Worm (Caenorhabditis elegans) whole organism, late embryonic: ENCODE data around the gene Y32B12B.8.
A peak's percentile ranks its signal among the peaks of the same experiment; 100 is the strongest.

ENCODE experiments used
- C08G9.2 ChIP-seq: sonication (generic microtip); optimal IDR thresholded peaks from 2 replicates; lab custom pipeline; 2016; ENCODE audit warnings: mild to moderate bottlenecking, missing genetic modification characterization, moderate library complexity, missing compliant biosample characterization
- F13H6.1 ChIP-seq: sonication (generic microtip); optimal IDR thresholded peaks from 2 replicates; lab custom pipeline; 2016; ENCODE audit warnings: missing genetic modification characterization, missing compliant biosample characterization
- K02D7.2 ChIP-seq: sonication (generic microtip); optimal IDR thresholded peaks from 2 replicates; lab custom pipeline; 2017; ENCODE audit warnings: mild to moderate bottlenecking, missing genetic modification characterization, missing compliant biosample characterization
- K09A11.1 ChIP-seq: sonication (generic microtip); optimal IDR thresholded peaks from 2 replicates; lab custom pipeline; 2017; ENCODE audit warnings: antibody characterized with exemption, mild to moderate bottlenecking, missing genetic modification characterization, missing compliant biosample characterization; ENCODE audit not compliant: insufficient read depth
- T23F11.4 ChIP-seq: fragments of 200-800 bp; sonication (Bioruptor generic); optimal IDR thresholded peaks from 2 replicates; lab custom pipeline; 2018; ENCODE audit warnings: mild to moderate bottlenecking, missing genetic modification characterization, missing compliant biosample characterization
- Y22D7AL.16 ChIP-seq: sonication (generic microtip); optimal IDR thresholded peaks from 2 replicates; lab custom pipeline; 2016; ENCODE audit warnings: missing genetic modification characterization, missing compliant biosample characterization
- ahr-1 ChIP-seq: sonication (generic microtip); optimal IDR thresholded peaks from 2 replicates; lab custom pipeline; 2016; ENCODE audit warnings: missing genetic modification characterization, missing compliant biosample characterization
- ceh-14 ChIP-seq: sonication (generic microtip); optimal IDR thresholded peaks from 2 replicates; lab custom pipeline; 2016; ENCODE audit warnings: missing genotype, missing genetic modification characterization, missing compliant biosample characterization
- ceh-18 ChIP-seq: sonication (generic microtip); optimal IDR thresholded peaks from 2 replicates; lab custom pipeline; 2016; ENCODE audit warnings: missing genetic modification characterization, missing compliant biosample characterization
- ceh-19 ChIP-seq: fragments of 200-800 bp; sonication (Bioruptor generic); optimal IDR thresholded peaks from 2 replicates; lab custom pipeline; 2018; ENCODE audit warnings: mild to moderate bottlenecking, missing genetic modification characterization, missing compliant biosample characterization
- ceh-2 ChIP-seq: sonication (generic microtip); optimal IDR thresholded peaks from 2 replicates; lab custom pipeline; 2016; ENCODE audit warnings: missing genotype, missing genetic modification characterization, missing compliant biosample characterization
- ceh-30 ChIP-seq: fragments of 150-350 bp; optimal IDR thresholded peaks from 2 replicates; lab custom pipeline; 2014; ENCODE audit warnings: missing biosample characterization, missing genetic modification characterization
- ceh-45 ChIP-seq: fragments of 200-800 bp; sonication (Bioruptor generic); IDR thresholded peaks from 2 replicates; pipeline ENCODE4 v1.3.6; 2022; ENCODE audit warnings: missing genetic modification reagents, missing genetic modification characterization, missing compliant biosample characterization
- ceh-48 ChIP-seq: sonication (generic microtip); optimal IDR thresholded peaks from 2 replicates; lab custom pipeline; 2016; ENCODE audit warnings: missing genetic modification characterization, inconsistent platforms, missing compliant biosample characterization
- ceh-6 ChIP-seq: fragments of 200-800 bp; sonication (Bioruptor generic); optimal IDR thresholded peaks from 2 replicates; lab custom pipeline; 2018; ENCODE audit warnings: mild to moderate bottlenecking, missing genetic modification characterization, missing compliant biosample characterization
- ceh-9 ChIP-seq: sonication (generic microtip); optimal IDR thresholded peaks from 2 replicates; lab custom pipeline; 2016; ENCODE audit warnings: mild to moderate bottlenecking, missing genetic modification characterization, inconsistent platforms, missing compliant biosample characterization
- dve-1 ChIP-seq: sonication (generic microtip); optimal IDR thresholded peaks from 2 replicates; lab custom pipeline; 2017; ENCODE audit warnings: antibody characterized with exemption, mild to moderate bottlenecking, missing genetic modification characterization, missing compliant biosample characterization
- elt-2 ChIP-seq: sonication (generic microtip); optimal IDR thresholded peaks from 2 replicates; lab custom pipeline; 2016; ENCODE audit warnings: missing genetic modification reagents, missing genetic modification characterization, missing compliant biosample characterization
- ets-4 ChIP-seq: sonication (generic microtip); optimal IDR thresholded peaks from 2 replicates; lab custom pipeline; 2016; ENCODE audit warnings: missing genetic modification characterization, missing compliant biosample characterization
- fax-1 ChIP-seq: sonication (generic microtip); optimal IDR thresholded peaks from 2 replicates; lab custom pipeline; 2016; ENCODE audit warnings: missing genotype, missing genetic modification characterization, missing compliant biosample characterization
- fkh-10 ChIP-seq: fragments of 150-350 bp; optimal IDR thresholded peaks from 2 replicates; lab custom pipeline; 2014; ENCODE audit warnings: missing biosample characterization, missing genetic modification reagents, missing genetic modification characterization
- gmeb-2 ChIP-seq: sonication (generic microtip); optimal IDR thresholded peaks from 2 replicates; lab custom pipeline; 2016; ENCODE audit warnings: missing genetic modification characterization, inconsistent platforms, missing compliant biosample characterization
- hlh-13 ChIP-seq: fragments of 200-800 bp; sonication (Bioruptor generic); optimal IDR thresholded peaks from 2 replicates; lab custom pipeline; 2018; ENCODE audit warnings: mild to moderate bottlenecking, missing genetic modification characterization, missing compliant biosample characterization
- hlh-15 ChIP-seq: sonication (generic microtip); optimal IDR thresholded peaks from 2 replicates; lab custom pipeline; 2016; ENCODE audit warnings: missing genetic modification characterization, missing compliant biosample characterization
- hlh-30 ChIP-seq: sonication (generic microtip); optimal IDR thresholded peaks from 2 replicates; lab custom pipeline; 2017; ENCODE audit warnings: antibody characterized with exemption, missing genetic modification characterization, missing compliant biosample characterization; ENCODE audit not compliant: insufficient read depth
- hlh-6 ChIP-seq: sonication (generic microtip); optimal IDR thresholded peaks from 2 replicates; lab custom pipeline; 2016; ENCODE audit warnings: missing genotype, missing genetic modification characterization, missing compliant biosample characterization
- hlh-8 ChIP-seq: sonication (generic microtip); optimal IDR thresholded peaks from 2 replicates; lab custom pipeline; 2016; ENCODE audit warnings: missing genotype, missing genetic modification characterization, missing compliant biosample characterization
- lim-6 ChIP-seq: sonication (generic microtip); optimal IDR thresholded peaks from 2 replicates; lab custom pipeline; 2016; ENCODE audit warnings: missing genetic modification characterization, missing compliant biosample characterization
- lin-11 ChIP-seq: fragments of 200-800 bp; sonication (Bioruptor generic); optimal IDR thresholded peaks from 2 replicates; lab custom pipeline; 2018; ENCODE audit warnings: mild to moderate bottlenecking, missing genetic modification characterization, missing compliant biosample characterization
- madf-2 ChIP-seq: sonication (generic microtip); optimal IDR thresholded peaks from 2 replicates; lab custom pipeline; 2017; ENCODE audit warnings: missing genetic modification characterization, missing compliant biosample characterization
- mec-3 ChIP-seq: sonication (generic microtip); optimal IDR thresholded peaks from 2 replicates; lab custom pipeline; 2016; ENCODE audit warnings: borderline replicate concordance, missing genetic modification characterization, missing compliant biosample characterization
- nfya-1 ChIP-seq: sonication (generic microtip); optimal IDR thresholded peaks from 2 replicates; lab custom pipeline; 2017; ENCODE audit warnings: missing genetic modification characterization, mild to moderate bottlenecking, missing compliant biosample characterization, antibody characterized with exemption, moderate library complexity
- nhr-11 ChIP-seq: fragments of 150-350 bp; optimal IDR thresholded peaks from 2 replicates; lab custom pipeline; 2014; ENCODE audit warnings: missing biosample characterization, missing genetic modification characterization
- nhr-232 ChIP-seq: sonication (generic microtip); optimal IDR thresholded peaks from 2 replicates; lab custom pipeline; 2016; ENCODE audit warnings: missing genetic modification characterization, missing compliant biosample characterization
- npax-4 ChIP-seq: sonication (generic microtip); optimal IDR thresholded peaks from 2 replicates; lab custom pipeline; 2016; ENCODE audit warnings: missing genetic modification characterization, missing compliant biosample characterization
- pat-9 ChIP-seq: fragments of 200-800 bp; sonication (Bioruptor generic); optimal IDR thresholded peaks from 2 replicates; lab custom pipeline; 2018; ENCODE audit warnings: mild to moderate bottlenecking, missing genetic modification characterization, moderate library complexity, missing compliant biosample characterization
- pax-1 ChIP-seq: fragments of 150-350 bp; optimal IDR thresholded peaks from 2 replicates; lab custom pipeline; 2014; ENCODE audit warnings: missing biosample characterization, missing genetic modification characterization
- pha-4 ChIP-seq: fragments of 150-350 bp; optimal IDR thresholded peaks from 2 replicates; lab custom pipeline; 2018; ENCODE audit warnings: missing biosample characterization, missing genetic modification reagents, missing genetic modification characterization
- pqm-1 ChIP-seq: sonication (generic microtip); optimal IDR thresholded peaks from 2 replicates; lab custom pipeline; 2016; ENCODE audit warnings: missing genetic modification characterization, missing compliant biosample characterization
- pros-1 ChIP-seq: fragments of 150-350 bp; optimal IDR thresholded peaks from 2 replicates; lab custom pipeline; 2014; ENCODE audit warnings: missing biosample characterization, missing genetic modification reagents, missing genetic modification characterization
- rnt-1 ChIP-seq: sonication (generic microtip); optimal IDR thresholded peaks from 2 replicates; lab custom pipeline; 2016; ENCODE audit warnings: missing genetic modification characterization, missing compliant biosample characterization
- sdc-2 ChIP-seq: sonication (generic microtip); optimal IDR thresholded peaks from 2 replicates; lab custom pipeline; 2016; ENCODE audit warnings: missing genotype, missing genetic modification characterization, missing compliant biosample characterization
- tbx-2 ChIP-seq: sonication (generic microtip); optimal IDR thresholded peaks from 2 replicates; lab custom pipeline; 2016; ENCODE audit warnings: missing genetic modification characterization, missing compliant biosample characterization
- unc-3 ChIP-seq, 2 experiments: fragments of 200-800 bp in 1 of 2; sonication (Bioruptor generic) in 1 of 2; sonication (generic microtip) in 1 of 2; conservative IDR thresholded peaks in 1 of 2; optimal IDR thresholded peaks in 1 of 2; 2 replicates each; pipeline versions ENCODE4 v1.3.6 to Lab custom; 2016 to 2022; ENCODE audit warnings: missing compliant biosample characterization in 2 of 2, missing genetic modification characterization in 2 of 2, missing genetic modification reagents in 1 of 2
- unc-42 ChIP-seq: sonication (generic microtip); optimal IDR thresholded peaks from 2 replicates; lab custom pipeline; 2016; ENCODE audit warnings: missing genotype, missing genetic modification characterization, missing compliant biosample characterization

The Y32B12B.8 gene

ce11 chrV:16540657-16541056 is 5.4 kb downstream of the Y32B12B.8 start:
- TF ChIP-seq ceh-6 (GFP tag; lab: Kevin White, UChicago) (no peak), nfya-1 (peak; percentile 77)

DNA sequence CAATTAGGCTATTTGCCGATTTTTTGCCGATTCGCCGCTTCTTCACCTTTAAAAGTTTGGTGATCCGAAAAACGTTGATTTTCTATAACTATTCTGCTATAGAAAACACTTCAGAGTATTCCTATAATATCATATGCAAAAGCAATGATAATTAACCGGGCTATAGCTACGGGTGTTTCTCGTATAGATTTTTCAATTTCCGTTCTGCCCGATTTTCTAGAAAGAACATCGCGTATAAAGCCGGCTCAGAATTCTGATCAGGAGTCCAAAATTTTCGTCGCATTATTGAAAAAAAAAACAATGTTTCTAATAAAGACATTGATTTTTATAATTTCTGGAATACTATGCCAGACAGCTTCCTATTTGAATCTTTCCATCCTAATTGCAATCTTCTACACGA is 15.4 kb downstream of the Y32B12B.8 start, which contains the start of gene srbc-65:
Gene srbc-65 (plus strand): TSS at position 301 of the 400 bp plus-strand sequence.
- TF ChIP-seq elt-2 = no peak
- TF ChIP-seq unc-42 (tag; lab: Kevin White, UChicago) = no peak
- no peak for TF ChIP-seq ahr-1 (tag; lab: Kevin White, UChicago)
- no peak for TF ChIP-seq ceh-6 (GFP tag; lab: Kevin White, UChicago)
- no peak for TF ChIP-seq dve-1 (tag; lab: Kevin White, UChicago)
- TF ChIP-seq mec-3 (tag; lab: Kevin White, UChicago) = no peak
- TF ChIP-seq fkh-10 (GFP tag; lab: Kevin White, UChicago) = no peak
- no peak for TF ChIP-seq ceh-48 (tag; lab: Kevin White, UChicago)
- no peak for TF ChIP-seq rnt-1 (tag; lab: Kevin White, UChicago)
- TF ChIP-seq unc-3 (GFP tag; conservative IDR thresholded peaks at IDR 0.05; lab: Robert Waterston, UW) = no peak
- no peak for TF ChIP-seq unc-3 (tag; optimal IDR thresholded peaks at IDR 0.05; lab: Kevin White, UChicago)
- TF ChIP-seq ceh-9 (tag; lab: Kevin White, UChicago) = no peak
- TF ChIP-seq hlh-30 = no peak
- TF ChIP-seq pros-1 = no peak
- TF ChIP-seq madf-2 (tag; lab: Kevin White, UChicago) = no peak
- TF ChIP-seq pat-9 (tag; lab: Kevin White, UChicago) = no peak
- TF ChIP-seq, all 69 proteins: peak for 0

ce11 chrV:16552929-16553328 is 17.7 kb downstream of the Y32B12B.8 start, which contains the start of gene Y32B12B.4:
Y32B12B.4 (plus strand) TSS chrV:16553327.
- TF ChIP-seq ceh-18 (peak; percentile 56), dve-1 (tag; lab: Kevin White, UChicago) (no peak), ceh-2 (peak; percentile 97), pha-4 (no peak), ceh-6 (GFP tag; lab: Kevin White, UChicago) (peak; percentile 18), ceh-48 (tag; lab: Kevin White, UChicago) (no peak), nfya-1 (no peak), F13H6.1 (tag; lab: Kevin White, UChicago) (peak; percentile 91), unc-3 (GFP tag; conservative IDR thresholded peaks at IDR 0.05; lab: Robert Waterston, UW) (peak; percentile 44; the same call in 1 of the 2 replicates), unc-3 (tag; optimal IDR thresholded peaks at IDR 0.05; lab: Kevin White, UChicago) (peak; percentile 76), unc-42 (tag; lab: Kevin White, UChicago) (peak; percentile 55), pqm-1 (tag; lab: Kevin White, UChicago) (peak; percentile 81), mec-3 (tag; lab: Kevin White, UChicago) (peak; percentile 93), ceh-14 (peak; percentile 96), hlh-30 (no peak), sdc-2 (tag; lab: Kevin White, UChicago) (peak; percentile 69), K02D7.2 (tag; lab: Kevin White, UChicago) (peak; percentile 45), lin-11 (tag; lab: Kevin White, UChicago) (peak; percentile 18), fax-1 (tag; lab: Kevin White, UChicago) (peak; percentile 94), npax-4 (tag; lab: Kevin White, UChicago) (no peak), hlh-15 (tag; lab: Kevin White, UChicago) (peak; percentile 29), lim-6 (peak; percentile 87), pax-1 (tag; lab: Kevin White, UChicago) (no peak), ceh-19 (GFP tag; lab: Kevin White, UChicago) (peak; percentile 75), hlh-8 (tag; lab: Kevin White, UChicago) (peak; percentile 91), ets-4 (tag; lab: Kevin White, UChicago) (peak; percentile 82), ceh-45 (0 out of 2 replicates have a peak, but pooled peaks have one; percentile 34), ceh-30 (tag; lab: Kevin White, UChicago) (no peak), nhr-232 (tag; lab: Kevin White, UChicago) (no peak), hlh-6 (peak; percentile 86), madf-2 (tag; lab: Kevin White, UChicago) (peak; percentile 3), hlh-13 (GFP tag; lab: Kevin White, UChicago) (peak; percentile 13), gmeb-2 (tag; lab: Kevin White, UChicago) (peak; percentile 38), nhr-11 (tag; lab: Kevin White, UChicago) (no peak), rnt-1 (tag; lab: Kevin White, UChicago) (peak; percentile 94), C08G9.2 (peak; percentile 94), tbx-2 (peak; percentile 98), T23F11.4 (GFP tag; lab: Kevin White, UChicago) (no peak), Y22D7AL.16 (tag; lab: Kevin White, UChicago) (no peak), K09A11.1 (tag; lab: Kevin White, UChicago) (no peak), pros-1 (no peak)
